ENCODE assay signal across 5 fruit fly cellular contexts in genomic region chr3R:14677065-14677464, dm6.
A peak's percentile ranks its signal among the peaks of the same experiment; 100 is the strongest.
TF ChIP-seq lines count a peak whose summit lies in the region.

No protein-coding gene starts in this region.

- TF ChIP-seq CTCF in whole organism, embryonic (GFP tag; optimal IDR thresholded peaks at IDR 0.05; lab: Kevin White, UChicago) = no peak

TF ChIP-seq in whole organism, adult, 20 proteins besides CTCF, POLR2A, EP300 and RAD21:
- TF ChIP-seq ovo (GFP tag; optimal IDR thresholded peaks at IDR 0.05; lab: Kevin White, UChicago) = no peak
- TF ChIP-seq kay (GFP tag; lab: Kevin White, UChicago; ENCODE audit: borderline replicate concordance) = peak; percentile 29

TF ChIP-seq in whole organism, embryonic, 481 proteins besides CTCF, POLR2A, EP300 and RAD21:
- TF ChIP-seq D (optimal IDR thresholded peaks at IDR 0.05; lab: Kevin White, UChicago) = peak; percentile 1
- no peak for TF ChIP-seq D (GFP tag; optimal IDR thresholded peaks at IDR 0.05; lab: Kevin White, UChicago)
- TF ChIP-seq CG2116 (GFP tag; optimal IDR thresholded peaks at IDR 0.05; lab: Kevin White, UChicago) = peak; percentile 22
- TF ChIP-seq lola (GFP tag; optimal IDR thresholded peaks at IDR 0.05; lab: Kevin White, UChicago) = no peak
- TF ChIP-seq stwl (tag; optimal IDR thresholded peaks at IDR 0.05; lab: Kevin White, UChicago) = peak; percentile 5

TF ChIP-seq in whole organism, prepupa, 60 proteins besides CTCF, POLR2A, EP300 and RAD21:
- no peak for TF ChIP-seq CG31627 (GFP tag; optimal IDR thresholded peaks at IDR 0.05; lab: Kevin White, UChicago)
- TF ChIP-seq Sox102F (GFP tag; optimal IDR thresholded peaks at IDR 0.05; lab: Kevin White, UChicago) = peak; percentile 6
- peak; percentile 33 for TF ChIP-seq Met (GFP tag; optimal IDR thresholded peaks at IDR 0.05; lab: Kevin White, UChicago)
- TF ChIP-seq dsx (GFP tag; optimal IDR thresholded peaks at IDR 0.05; lab: Kevin White, UChicago; ENCODE audit: poor library complexity, severe bottlenecking) = no peak
- no peak for TF ChIP-seq dac (GFP tag; optimal IDR thresholded peaks at IDR 0.05; lab: Kevin White, UChicago)
- TF ChIP-seq CG9139 (GFP tag; optimal IDR thresholded peaks at IDR 0.05; lab: Kevin White, UChicago) = no peak
- TF ChIP-seq CG3919 (GFP tag; optimal IDR thresholded peaks at IDR 0.05; lab: Kevin White, UChicago) = no peak
- TF ChIP-seq fd59A (GFP tag; optimal IDR thresholded peaks at IDR 0.05; lab: Kevin White, UChicago) = no peak
- TF ChIP-seq acj6 (GFP tag; optimal IDR thresholded peaks at IDR 0.05; lab: Kevin White, UChicago) = no peak
- no peak for TF ChIP-seq Ets21C (GFP tag; optimal IDR thresholded peaks at IDR 0.05; lab: Kevin White, UChicago)
- peak; percentile 40 for TF ChIP-seq topi (GFP tag; optimal IDR thresholded peaks at IDR 0.05; lab: Kevin White, UChicago)
- TF ChIP-seq Eip78C (GFP tag; lab: Kevin White, UChicago) = peak; percentile 89
- TF ChIP-seq spab (GFP tag; optimal IDR thresholded peaks at IDR 0.05; lab: Kevin White, UChicago) = no peak
- TF ChIP-seq net (GFP tag; optimal IDR thresholded peaks at IDR 0.05; lab: Kevin White, UChicago) = no peak
- TF ChIP-seq svp (GFP tag; lab: Kevin White, UChicago) = peak; percentile 83
- TF ChIP-seq fd85E (GFP tag; optimal IDR thresholded peaks at IDR 0.05; lab: Kevin White, UChicago) = no peak
- no peak for TF ChIP-seq CG1621 (tag; optimal IDR thresholded peaks at IDR 0.05; lab: Kevin White, UChicago)
- no peak for TF ChIP-seq Hr4 (GFP tag; optimal IDR thresholded peaks at IDR 0.05; lab: Kevin White, UChicago)
- TF ChIP-seq CG10669 (GFP tag; optimal IDR thresholded peaks at IDR 0.05; lab: Kevin White, UChicago) = no peak
- TF ChIP-seq CG11902 (GFP tag; optimal IDR thresholded peaks at IDR 0.05; lab: Kevin White, UChicago) = no peak

TF ChIP-seq in whole organism, pupa, 21 proteins besides CTCF, POLR2A, EP300 and RAD21:
- peak; percentile 8 for TF ChIP-seq CG14655 (GFP tag; optimal IDR thresholded peaks at IDR 0.05; lab: Kevin White, UChicago)
- TF ChIP-seq CG32121 (GFP tag; IDR thresholded peaks at IDR 0.05; lab: Robert Waterston, UW) = no peak

TF ChIP-seq in whole organism, wandering third instar larva, 38 proteins besides CTCF, POLR2A, EP300 and RAD21:
- TF ChIP-seq sv (GFP tag; optimal IDR thresholded peaks at IDR 0.05; lab: Kevin White, UChicago) (no peak), Sp1 (GFP tag; optimal IDR thresholded peaks at IDR 0.05; lab: Kevin White, UChicago) (peak; percentile 2)
